Worm (Caenorhabditis elegans) whole organism, young adult: ENCODE measurements around the gene T08A9.13.

Experiments
- cebp-2 ChIP-seq: fragments of 200-800 bp; sonication (Bioruptor generic); IDR thresholded peaks from 2 replicates; pipeline ENCODE4 v1.3.6; 2022; ENCODE audit warnings: missing genetic modification characterization, missing compliant biosample characterization
- hlh-26 ChIP-seq: fragments of 200-800 bp; sonication (Bioruptor generic); conservative IDR thresholded peaks from 2 replicates; pipeline ENCODE4 v1.3.6; 2022; ENCODE audit warnings: missing genetic modification reagents, missing genetic modification characterization, missing compliant biosample characterization
- lin-54 ChIP-seq: fragments of 200-800 bp; sonication (Bioruptor generic); optimal IDR thresholded peaks from 2 replicates; lab custom pipeline; 2018; ENCODE audit warnings: mild to moderate bottlenecking, missing genetic modification characterization, missing compliant biosample characterization
- pha-4 ChIP-seq: fragments of 150-350 bp; sonication (generic microtip); optimal IDR thresholded peaks from 2 replicates; lab custom pipeline; 2014; ENCODE audit warnings: missing biosample characterization, missing genetic modification reagents, missing genetic modification characterization
- snpc-1.3 ChIP-seq: sonication (generic microtip); optimal IDR thresholded peaks from 2 replicates; lab custom pipeline; 2017; ENCODE audit warnings: missing genetic modification characterization, mild to moderate bottlenecking, missing compliant biosample characterization, antibody characterized with exemption, moderate library complexity, missing genotype, missing genetic modification reagents; ENCODE audit not compliant: insufficient read depth
- snpc-4 ChIP-seq, 5 experiments: fragments of 150-350 bp in 1 of 5; sonication (generic microtip) in 4 of 5; optimal IDR thresholded peaks; 2 replicates each; lab custom pipeline; 2014 to 2018; ENCODE audit warnings: missing genetic modification characterization in 5 of 5, missing biosample characterization in 3 of 5, antibody characterized with exemption in 2 of 5, mild to moderate bottlenecking in 2 of 5, missing compliant biosample characterization in 2 of 5, missing genotype in 2 of 5, moderate library complexity in 2 of 5, missing genetic modification reagents in 1 of 5
- ztf-18 ChIP-seq: sonication (generic microtip); optimal IDR thresholded peaks from 2 replicates; lab custom pipeline; 2016; ENCODE audit warnings: missing genotype, mild to moderate bottlenecking, missing genetic modification characterization, missing compliant biosample characterization

DNA sequence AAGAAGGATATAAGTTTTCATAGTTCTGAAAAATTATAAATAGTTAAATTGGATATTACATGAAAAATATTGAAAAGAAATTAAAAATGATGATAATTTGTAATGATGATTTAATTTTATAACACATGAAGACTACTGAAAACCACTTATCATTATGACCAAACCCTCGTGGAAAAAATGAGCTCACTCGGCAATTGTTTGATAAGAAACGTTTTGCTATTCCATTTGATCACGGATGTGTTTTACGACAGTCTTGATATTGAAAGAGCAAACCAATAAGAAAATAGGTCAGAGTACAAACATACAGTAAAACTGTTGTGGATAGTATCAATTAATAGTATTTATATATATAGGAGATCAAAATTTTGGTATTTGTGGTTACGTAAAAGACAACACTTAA lies 6.9 kb downstream of the T08A9.13 start, which contains the start of gene spp-3:
- TF ChIP-seq hlh-26 (GFP tag; lab: Robert Waterston, UW) (no peak), ztf-18 (tag; lab: Kevin White, UChicago) (no peak), lin-54 (no peak), pha-4 (tag; lab: Kevin White, UChicago) (no peak), snpc-1.3 (tag; lab: Kevin White, UChicago) (no peak), snpc-4 (GFP tag; optimal IDR thresholded peaks at IDR 0.05; lab: Kevin White, UChicago) (no peak), snpc-4 (tag; optimal IDR thresholded peaks at IDR 0.05; lab: Kevin White, UChicago) (no peak), cebp-2 (no peak)
